Worm (Caenorhabditis elegans) whole organism, L4/young adult: ENCODE data around the gene F25B4.4.
"Not testable (repeated sequence)": the region's sequence is repeated elsewhere in the genome, so short reads cannot be mapped to it uniquely, and the experiment has no call there.

ENCODE experiments used
- W03F9.2 ChIP-seq: fragments of 150-350 bp; optimal IDR thresholded peaks from 2 replicates; lab custom pipeline; 2014; ENCODE audit warnings: missing biosample characterization, missing genetic modification characterization
- dao-5 ChIP-seq: sonication (generic microtip); optimal IDR thresholded peaks from 2 replicates; lab custom pipeline; 2016; ENCODE audit warnings: missing genotype, missing genetic modification characterization, moderate library complexity, missing compliant biosample characterization
- him-1 ChIP-seq: sonication (generic microtip); optimal IDR thresholded peaks from 2 replicates; lab custom pipeline; 2016; ENCODE audit warnings: missing genotype, missing genetic modification reagents, missing genetic modification characterization, missing compliant biosample characterization

F25B4.4 gene

DNA sequence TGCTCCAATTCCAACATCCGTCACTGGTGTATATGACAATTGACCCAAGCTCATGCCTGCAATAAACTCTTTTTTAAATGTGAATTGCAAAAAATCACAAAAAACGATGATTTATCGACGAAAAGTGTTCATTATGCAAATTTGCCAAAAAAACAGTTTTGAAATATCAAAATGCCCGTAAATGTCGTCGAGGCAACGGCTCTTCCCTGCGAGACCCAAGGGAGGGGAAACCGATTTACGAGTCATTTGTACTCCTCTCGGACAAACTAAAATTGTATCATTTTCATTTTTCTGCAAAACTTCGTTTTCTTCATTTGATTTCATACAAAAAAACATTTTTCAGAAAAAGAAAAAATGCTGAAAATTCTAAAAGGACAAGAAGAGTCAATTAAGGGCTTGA is at the start of gene F25B4.4, which contains the start of gene hmgs-1:
F25B4.4 (plus strand) TSS at position 340 of the 400 bp plus-strand sequence.
hmgs-1 (minus strand) TSS at position 56 of the 400 bp plus-strand sequence.
- TF ChIP-seq dao-5 (tag; lab: Kevin White, UChicago) (no peak), W03F9.2 (tag; lab: Kevin White, UChicago) (peak; percentile 85), him-1 (tag; lab: Kevin White, UChicago) (peak; percentile 19)

DNA sequence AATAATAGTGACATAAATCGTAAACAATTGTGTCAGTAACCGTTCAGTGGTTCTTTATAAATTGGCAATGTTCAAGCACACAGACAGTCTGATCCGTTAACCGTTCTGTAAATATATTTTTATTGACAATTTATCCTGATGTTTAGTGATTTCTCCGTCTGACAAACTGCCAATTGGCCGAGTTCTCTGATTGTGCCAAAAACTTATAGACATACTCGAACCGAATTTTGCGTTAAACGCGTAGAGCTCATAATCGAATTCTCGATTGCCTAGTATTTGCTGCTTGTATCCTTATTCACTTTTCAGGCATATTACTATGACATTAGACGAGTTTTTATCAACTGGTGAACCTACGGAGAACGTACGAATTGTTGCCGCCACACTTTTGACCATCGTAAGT is 40.5 kb upstream of the F25B4.4 start, which contains the start of gene srx-117:
srx-117 (plus strand) TSS at position 301 of the 400 bp plus-strand sequence.
- TF ChIP-seq W03F9.2 (tag; lab: Kevin White, UChicago) (no peak), him-1 (tag; lab: Kevin White, UChicago) (no peak), dao-5 (tag; lab: Kevin White, UChicago) (no peak)

DNA sequence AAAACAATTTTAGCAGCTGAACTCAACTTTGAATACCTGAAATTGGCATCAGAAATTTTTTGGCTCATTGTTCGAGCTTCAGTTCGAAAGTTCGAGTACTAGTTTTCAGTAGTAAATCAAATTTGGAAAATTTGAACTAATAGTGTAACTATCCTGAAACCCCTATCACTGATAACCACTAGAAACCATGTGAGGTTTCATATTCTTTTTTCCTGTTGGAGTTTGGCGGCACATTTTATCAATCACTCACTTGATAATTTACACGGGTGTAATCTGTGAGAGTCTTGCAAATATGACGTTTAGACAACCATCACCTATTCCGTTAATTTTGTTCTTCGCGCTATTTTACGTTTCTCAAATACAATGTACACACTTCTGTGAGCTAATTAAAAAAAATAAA is 37.3 kb upstream of the F25B4.4 start, which contains the start of gene C14C11.4:
C14C11.4 (plus strand) TSS at position 252 of the 400 bp plus-strand sequence.
- no peak for TF ChIP-seq W03F9.2 (tag; lab: Kevin White, UChicago)
- TF ChIP-seq him-1 (tag; lab: Kevin White, UChicago), result no peak
- no peak for TF ChIP-seq dao-5 (tag; lab: Kevin White, UChicago)

DNA sequence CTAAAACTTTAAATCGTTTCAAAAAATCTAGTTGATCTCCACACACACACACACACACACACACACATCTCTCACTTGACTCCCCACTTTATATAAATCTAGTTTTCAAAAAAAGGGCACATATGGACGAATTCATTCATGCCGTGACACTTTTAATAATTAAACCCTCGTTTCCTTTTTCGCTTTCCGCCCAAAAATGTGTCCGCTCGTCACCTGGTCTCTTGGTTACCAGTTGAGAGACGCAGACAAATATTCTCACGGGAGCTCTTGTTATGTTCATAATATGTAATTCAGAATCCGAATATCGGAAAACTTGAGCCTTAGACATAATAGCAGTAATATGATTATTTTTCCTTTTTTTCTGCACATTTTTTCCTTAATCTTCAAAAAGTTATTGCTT is 32.8 kb upstream of the F25B4.4 start:
- no peak for TF ChIP-seq W03F9.2 (tag; lab: Kevin White, UChicago)

DNA sequence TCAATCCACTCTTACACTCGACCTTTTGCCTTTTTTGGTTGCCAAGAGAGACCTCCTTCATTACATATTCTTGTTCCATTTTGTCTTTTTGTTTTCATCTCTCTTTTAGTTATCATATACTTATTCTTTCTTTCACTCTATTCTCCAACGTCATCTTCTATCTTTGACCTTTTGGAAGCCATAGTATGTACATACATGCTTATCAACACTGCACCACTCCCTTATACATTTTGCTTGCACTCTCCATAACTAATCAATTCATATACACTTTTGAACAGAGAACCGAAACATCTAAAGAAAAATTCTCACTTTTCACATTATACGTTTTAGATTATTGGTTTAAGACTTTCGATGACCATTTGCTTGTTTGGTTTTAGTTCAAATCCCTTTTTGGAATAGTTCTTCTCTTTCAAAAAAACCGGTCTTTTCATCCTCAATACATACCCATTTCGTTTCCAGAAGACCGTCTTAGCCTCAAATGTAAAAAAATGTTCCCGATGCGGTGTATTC is 30.6 kb upstream of the F25B4.4 start, which contains the start of gene hex-2:
hex-2 (plus strand) TSS at position 460 of the 510 bp plus-strand sequence.
- no peak for TF ChIP-seq dao-5 (tag; lab: Kevin White, UChicago)
- TF ChIP-seq W03F9.2 (tag; lab: Kevin White, UChicago), result no peak
- no peak for TF ChIP-seq him-1 (tag; lab: Kevin White, UChicago)

DNA sequence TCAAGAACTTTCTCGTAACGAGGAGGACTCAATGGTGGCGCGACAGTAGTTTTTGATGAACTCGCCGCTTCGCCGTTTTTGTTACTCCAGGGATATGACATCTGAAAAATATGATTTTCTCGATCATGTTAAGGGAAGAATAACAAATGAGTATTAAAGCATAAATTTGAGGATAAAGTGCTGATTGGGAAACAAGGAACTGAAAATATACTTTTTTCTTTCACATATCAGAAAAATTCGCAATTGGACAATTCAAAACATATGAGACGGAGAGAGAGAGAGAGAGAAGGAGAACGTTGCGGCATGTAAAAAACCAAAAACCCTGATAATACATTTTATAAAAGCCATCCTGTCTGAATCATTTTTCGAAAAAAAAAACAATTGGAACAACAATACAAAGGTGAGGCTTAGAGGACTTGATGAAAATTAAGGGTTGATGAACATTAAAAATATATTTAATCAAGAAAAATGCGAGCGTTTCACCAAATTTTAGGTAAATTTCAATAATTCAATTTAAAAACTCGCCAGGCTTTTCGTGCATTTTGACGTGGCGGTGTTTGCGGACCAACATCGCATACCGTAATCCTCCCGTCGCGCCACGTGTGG is 24.0 kb upstream of the F25B4.4 start, which contains the start of the genes mut-14 and C14C11.2:
mut-14 (minus strand) TSS at position 101 of the 606 bp plus-strand sequence.
C14C11.2 (plus strand) TSS at position 556 of the 606 bp plus-strand sequence.
- TF ChIP-seq him-1 (tag; lab: Kevin White, UChicago), result no peak
- TF ChIP-seq W03F9.2 (tag; lab: Kevin White, UChicago), result no peak
- TF ChIP-seq dao-5 (tag; lab: Kevin White, UChicago), result no peak

DNA sequence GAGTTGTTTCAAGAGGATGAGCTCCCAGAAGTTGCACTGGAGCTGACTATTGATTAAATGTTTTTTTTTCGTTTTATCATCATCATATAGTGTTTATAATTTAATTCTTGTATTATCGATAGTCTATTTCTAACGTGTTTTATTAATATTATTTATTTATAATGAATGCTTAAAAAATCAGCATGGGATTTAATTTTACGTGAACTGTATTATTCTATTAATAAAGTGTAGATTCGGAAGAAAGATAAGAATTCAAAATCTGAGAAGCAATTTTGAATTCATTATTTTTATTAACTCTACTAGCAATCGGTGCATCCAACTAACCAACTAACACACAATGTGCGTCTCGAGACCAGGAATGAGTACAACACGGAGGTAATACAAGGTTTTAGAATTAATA is 21.4 kb upstream of the F25B4.4 start, which contains the start of gene C14C11.1:
C14C11.1 (plus strand) TSS at position 301 of the 400 bp plus-strand sequence.
- TF ChIP-seq him-1, dao-5, W03F9.2 (tag; lab: Kevin White, UChicago): not testable (repeated sequence)

DNA sequence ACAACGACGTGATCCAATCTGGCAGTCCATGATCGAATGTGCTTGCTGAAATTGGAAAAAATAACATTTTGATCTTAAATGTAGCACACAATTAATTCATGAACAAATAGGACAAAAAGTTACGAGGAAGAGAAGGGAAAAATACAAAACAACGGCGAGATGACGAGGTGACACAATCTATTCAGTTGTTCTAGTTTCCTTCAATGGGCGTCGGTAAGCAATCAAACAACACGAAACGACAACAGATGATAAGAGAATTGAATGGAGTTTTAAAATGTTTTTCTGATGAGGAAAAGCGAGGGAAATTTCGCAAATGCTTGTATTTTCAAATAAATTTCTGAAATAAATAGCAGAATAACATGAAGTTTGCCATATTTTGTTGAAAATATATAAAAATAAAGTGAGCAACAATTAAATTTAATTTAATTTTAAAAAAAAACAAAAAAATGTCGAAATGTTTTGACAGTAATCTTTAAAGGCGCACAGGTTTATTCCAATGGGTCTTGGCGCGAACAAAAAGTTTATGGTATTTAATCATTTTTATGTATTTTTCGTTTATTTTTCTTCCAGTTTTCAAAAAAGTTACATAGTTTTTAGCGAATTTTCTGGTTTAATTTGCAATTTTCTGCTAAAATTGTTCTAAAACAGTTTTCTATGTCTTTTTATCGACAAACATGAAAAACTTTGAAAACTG is 18.5 kb upstream of the F25B4.4 start, which contains the start of gene C14C11.7:
C14C11.7 (minus strand) TSS at position 51 of the 694 bp plus-strand sequence.
- TF ChIP-seq W03F9.2 (tag; lab: Kevin White, UChicago) (no peak), him-1 (tag; lab: Kevin White, UChicago) (no peak), dao-5 (tag; lab: Kevin White, UChicago) (no peak)

DNA sequence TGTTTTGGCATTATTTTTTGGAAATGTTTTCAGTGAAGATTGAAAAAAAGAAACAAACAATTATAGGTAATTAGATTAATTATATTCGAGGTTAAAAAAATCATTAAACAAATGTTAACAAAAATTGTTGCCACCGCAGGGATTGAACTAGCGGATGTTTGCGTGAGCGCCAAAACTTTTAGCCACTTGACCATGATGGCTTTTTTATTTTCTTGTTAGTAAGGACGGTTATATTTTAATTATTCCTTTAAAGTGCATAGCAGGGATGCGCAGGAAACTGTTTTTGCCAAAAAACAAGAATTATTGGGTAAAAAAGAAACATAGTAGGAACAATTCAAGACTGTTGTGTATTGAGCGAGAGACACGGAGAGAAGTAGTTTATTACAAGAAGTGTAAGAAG is 17.3 kb upstream of the F25B4.4 start:
- TF ChIP-seq dao-5 (tag; lab: Kevin White, UChicago) (no peak), W03F9.2 (tag; lab: Kevin White, UChicago) (peak; percentile 18)

DNA sequence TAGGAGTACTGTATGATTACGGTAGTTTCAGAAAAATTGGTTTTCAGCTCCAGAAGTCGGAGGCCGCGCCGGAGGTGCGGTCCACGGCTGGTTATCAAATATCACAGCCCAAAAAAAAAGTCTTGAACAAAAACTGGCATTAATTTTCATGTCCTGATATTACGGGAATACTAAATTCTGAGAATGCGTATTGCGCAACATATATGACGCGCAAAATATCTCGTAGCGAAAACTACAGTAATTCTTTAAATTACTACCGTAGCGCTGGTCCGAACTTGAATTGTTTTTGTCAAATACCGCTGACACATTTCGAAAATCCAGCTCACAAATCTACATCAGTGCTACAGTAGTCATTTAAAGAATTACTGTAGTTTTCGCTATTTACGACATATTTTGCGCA is 15.7 kb upstream of the F25B4.4 start:
- TF ChIP-seq dao-5 (tag; lab: Kevin White, UChicago), result no peak
- TF ChIP-seq W03F9.2 (tag; lab: Kevin White, UChicago), result no peak
- no peak for TF ChIP-seq him-1 (tag; lab: Kevin White, UChicago)

DNA sequence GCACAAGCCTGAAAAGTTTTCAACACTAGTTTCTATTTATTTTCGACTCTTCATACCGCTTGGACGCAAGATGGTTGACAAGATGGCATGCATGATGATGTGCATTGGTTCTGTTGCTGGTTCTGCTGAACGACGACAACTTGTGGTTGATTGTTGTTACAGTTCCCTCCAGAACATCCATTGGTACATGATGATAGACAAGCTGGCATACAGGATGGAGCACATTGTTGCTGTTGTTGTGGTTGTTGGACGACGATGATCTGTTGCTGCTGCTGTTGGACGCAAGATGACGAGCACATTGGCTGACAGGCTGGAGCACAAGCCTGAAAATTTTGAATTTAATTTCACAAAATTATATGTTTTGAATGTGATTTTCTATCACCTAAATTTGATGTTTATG is 12.4 kb upstream of the F25B4.4 start:
- TF ChIP-seq dao-5 (tag; lab: Kevin White, UChicago) (no peak), W03F9.2 (tag; lab: Kevin White, UChicago) (no peak), him-1 (tag; lab: Kevin White, UChicago) (no peak)

DNA sequence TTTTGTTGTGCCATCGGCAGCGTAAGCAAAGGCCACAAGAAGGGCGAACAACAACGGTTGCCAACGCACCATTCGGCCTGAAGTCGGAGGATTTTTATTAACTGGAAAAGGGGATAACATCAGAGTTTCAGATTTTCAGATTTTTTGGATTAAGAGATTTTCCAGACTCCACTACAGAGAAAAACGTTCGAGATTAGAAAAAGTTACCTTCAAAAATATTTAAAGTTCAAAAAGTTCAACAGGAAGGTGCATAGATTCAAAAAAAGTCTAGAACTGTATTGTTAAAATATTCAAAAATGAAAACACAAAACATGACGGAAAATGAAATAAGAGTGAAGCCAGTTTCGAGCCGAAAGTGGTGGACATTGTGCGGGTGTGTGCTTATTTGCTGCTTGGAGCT is 8.7 kb upstream of the F25B4.4 start, which contains the start of gene pqn-13:
pqn-13 (minus strand) TSS at position 101 of the 400 bp plus-strand sequence.
- TF ChIP-seq him-1 (tag; lab: Kevin White, UChicago), result no peak
- no peak for TF ChIP-seq dao-5 (tag; lab: Kevin White, UChicago)
- TF ChIP-seq W03F9.2 (tag; lab: Kevin White, UChicago), result no peak

DNA sequence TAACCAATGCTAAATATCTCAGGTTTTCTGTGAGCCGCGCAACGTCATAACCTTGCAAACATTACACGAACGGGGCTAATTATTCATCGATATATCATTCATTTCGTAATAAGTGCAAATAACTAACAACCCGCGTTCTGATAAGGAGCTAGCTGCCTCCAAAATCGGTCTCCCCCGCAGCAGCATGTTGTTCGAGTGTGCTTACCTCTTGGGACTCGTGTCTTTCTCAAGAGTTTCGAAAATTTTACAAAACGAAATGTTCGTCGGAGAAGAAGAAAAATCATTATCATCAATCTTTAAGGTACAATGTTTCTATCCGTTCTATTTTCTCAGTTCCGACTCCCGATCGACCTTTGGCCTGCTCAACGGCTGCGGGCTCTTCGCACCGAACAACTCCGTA is 6.7 kb upstream of the F25B4.4 start:
- TF ChIP-seq W03F9.2 (tag; lab: Kevin White, UChicago) (no peak), dao-5 (tag; lab: Kevin White, UChicago) (no peak)
